Fruit fly (Drosophila melanogaster) whole organism, prepupa: ENCODE measurements around the gene CG34132.

Experiments
- Blimp-1 ChIP-seq: fragments of 200-800 bp; sonication (Bioruptor generic); optimal IDR thresholded peaks from 3 replicates; lab custom pipeline; 2017; ENCODE audit warnings: missing biosample characterization, missing genetic modification characterization, mild to moderate bottlenecking, moderate library complexity, missing genetic modification reagents
- CG10631 ChIP-seq: fragments of 200-800 bp; sonication (Bioruptor generic); optimal IDR thresholded peaks from 2 replicates; lab custom pipeline; 2016; ENCODE audit warnings: missing biosample characterization, missing genetic modification characterization
- CG11762 ChIP-seq: fragments of 200-800 bp; sonication (Bioruptor generic); optimal IDR thresholded peaks from 3 replicates; lab custom pipeline; 2016; ENCODE audit warnings: missing biosample characterization, missing genetic modification characterization; ENCODE audit not compliant: insufficient read depth
- CG11902 ChIP-seq: fragments of 200-800 bp; sonication (Bioruptor generic); optimal IDR thresholded peaks from 3 replicates; lab custom pipeline; 2016; ENCODE audit warnings: missing biosample characterization, missing genetic modification characterization
- CG15336 ChIP-seq: fragments of 200-800 bp; sonication (Bioruptor generic); IDR thresholded peaks from 2 replicates; pipeline ENCODE4 v1.3.6; 2022; ENCODE audit warnings: missing biosample characterization, missing genetic modification characterization
- CG1621 ChIP-seq: fragments of 200-800 bp; sonication (Bioruptor generic); optimal IDR thresholded peaks from 3 replicates; lab custom pipeline; 2018; ENCODE audit warnings: missing biosample characterization, mild to moderate bottlenecking, missing genetic modification characterization
- CG16779 ChIP-seq: fragments of 200-800 bp; sonication (Bioruptor generic); optimal IDR thresholded peaks from 3 replicates; lab custom pipeline; 2017; ENCODE audit warnings: missing biosample characterization, mild to moderate bottlenecking, missing genetic modification characterization
- CG3032 ChIP-seq: fragments of 200-800 bp; optimal IDR thresholded peaks from 2 replicates; lab custom pipeline; 2019; ENCODE audit warnings: missing biosample characterization, mild to moderate bottlenecking, missing genetic modification characterization, moderate library complexity
- CG31627 ChIP-seq: fragments of 200-800 bp; sonication (Bioruptor generic); optimal IDR thresholded peaks from 3 replicates; lab custom pipeline; 2016; ENCODE audit warnings: missing biosample characterization, missing genetic modification characterization
- CG34406 ChIP-seq: fragments of 200-800 bp; sonication (Bioruptor generic); optimal IDR thresholded peaks from 3 replicates; lab custom pipeline; 2016; ENCODE audit warnings: missing biosample characterization, missing genetic modification characterization
- CG3919 ChIP-seq: fragments of 200-800 bp; sonication (Bioruptor generic); optimal IDR thresholded peaks from 3 replicates; lab custom pipeline; 2016; ENCODE audit warnings: missing biosample characterization, missing genetic modification characterization
- CG4318 ChIP-seq: fragments of 200-800 bp; sonication (Bioruptor generic); optimal IDR thresholded peaks from 3 replicates; lab custom pipeline; 2017; ENCODE audit warnings: missing biosample characterization, mild to moderate bottlenecking, missing genetic modification characterization
- CG6163 ChIP-seq: fragments of 200-800 bp; sonication (Bioruptor generic); IDR thresholded peaks from 3 replicates; pipeline ENCODE4 v1.3.6; 2022; ENCODE audit warnings: missing biosample characterization, missing genetic modification characterization
- CG6276 ChIP-seq: fragments of 200-800 bp; sonication (Bioruptor generic); optimal IDR thresholded peaks from 2 replicates; lab custom pipeline; 2017; ENCODE audit warnings: missing biosample characterization, mild to moderate bottlenecking, missing genetic modification characterization
- CG6792 ChIP-seq: fragments of 200-800 bp; sonication (Bioruptor generic); optimal IDR thresholded peaks from 3 replicates; lab custom pipeline; 2016; ENCODE audit warnings: missing biosample characterization, missing genetic modification characterization
- CG6808 ChIP-seq: fragments of 200-800 bp; sonication (Bioruptor generic); optimal IDR thresholded peaks from 3 replicates; lab custom pipeline; 2017; ENCODE audit warnings: missing biosample characterization, missing genetic modification characterization, mild to moderate bottlenecking, moderate library complexity, missing genetic modification reagents
- CG6854 ChIP-seq: fragments of 200-800 bp; sonication (Bioruptor generic); optimal IDR thresholded peaks from 2 replicates; lab custom pipeline; 2017; ENCODE audit warnings: missing biosample characterization, mild to moderate bottlenecking, missing genetic modification characterization
- CG7368 ChIP-seq: fragments of 200-800 bp; sonication (Bioruptor generic); optimal IDR thresholded peaks from 3 replicates; lab custom pipeline; 2016; ENCODE audit warnings: missing biosample characterization, missing genetic modification characterization
- CG8319 ChIP-seq: fragments of 200-800 bp; sonication (Bioruptor generic); optimal IDR thresholded peaks from 3 replicates; lab custom pipeline; 2016; ENCODE audit warnings: missing biosample characterization, missing genetic modification characterization
- CG8632 ChIP-seq: fragments of 200-800 bp; sonication (Bioruptor generic); optimal IDR thresholded peaks from 3 replicates; lab custom pipeline; 2016; ENCODE audit warnings: missing biosample characterization, missing genetic modification characterization
- CG9139 ChIP-seq: fragments of 200-800 bp; sonication (Bioruptor generic); optimal IDR thresholded peaks from 3 replicates; lab custom pipeline; 2017; ENCODE audit warnings: missing biosample characterization, mild to moderate bottlenecking, missing genetic modification characterization
- Eip75B ChIP-seq: fragments of 200-800 bp; sonication (Bioruptor generic); optimal IDR thresholded peaks from 3 replicates; lab custom pipeline; 2016; ENCODE audit warnings: missing biosample characterization, missing genetic modification characterization
- Eip78C ChIP-seq: fragments of 200-800 bp; sonication (Bioruptor generic); peaks from one replicate; lab custom pipeline; 2016; ENCODE audit warnings: missing biosample characterization, missing genetic modification characterization
- Eip93F ChIP-seq: fragments of 200-800 bp; sonication (Bioruptor generic); optimal IDR thresholded peaks from 2 replicates; lab custom pipeline; 2016; ENCODE audit warnings: missing biosample characterization, mild to moderate bottlenecking, missing genetic modification characterization
- Ets21C ChIP-seq: fragments of 200-800 bp; sonication (Bioruptor generic); optimal IDR thresholded peaks from 3 replicates; lab custom pipeline; 2016; ENCODE audit warnings: missing biosample characterization, missing genetic modification characterization
- Ets96B ChIP-seq: fragments of 200-800 bp; optimal IDR thresholded peaks from 2 replicates; lab custom pipeline; 2019; ENCODE audit warnings: missing biosample characterization, mild to moderate bottlenecking, missing genetic modification characterization, moderate library complexity
- Hr38 ChIP-seq: sonication (Bioruptor generic); optimal IDR thresholded peaks from 2 replicates; lab custom pipeline; 2016; ENCODE audit warnings: missing biosample characterization, missing genetic modification characterization
- Hr4 ChIP-seq: fragments of 200-800 bp; sonication (Bioruptor generic); optimal IDR thresholded peaks from 3 replicates; lab custom pipeline; 2016; ENCODE audit warnings: missing biosample characterization, missing genetic modification characterization
- Lpt ChIP-seq: fragments of 200-800 bp; sonication (Bioruptor generic); optimal IDR thresholded peaks from 3 replicates; lab custom pipeline; 2016; ENCODE audit warnings: missing biosample characterization, missing genetic modification characterization
- OdsH ChIP-seq: fragments of 200-800 bp; sonication (Bioruptor generic); optimal IDR thresholded peaks from 3 replicates; lab custom pipeline; 2016; ENCODE audit warnings: missing biosample characterization, missing genetic modification characterization
- Sox102F ChIP-seq: fragments of 200-800 bp; sonication (Bioruptor generic); optimal IDR thresholded peaks from 2 replicates; lab custom pipeline; 2016; ENCODE audit warnings: missing biosample characterization, mild to moderate bottlenecking, missing genetic modification characterization
- Sox14 ChIP-seq: fragments of 200-800 bp; sonication (Bioruptor generic); optimal IDR thresholded peaks from 3 replicates; lab custom pipeline; 2016; ENCODE audit warnings: missing biosample characterization, missing genetic modification characterization
- achi ChIP-seq: fragments of 200-800 bp; sonication (Bioruptor generic); optimal IDR thresholded peaks from 3 replicates; lab custom pipeline; 2016; ENCODE audit warnings: missing biosample characterization, missing genetic modification characterization
- cyc ChIP-seq: fragments of 200-800 bp; sonication (Bioruptor generic); optimal IDR thresholded peaks from 3 replicates; lab custom pipeline; 2016; ENCODE audit warnings: missing biosample characterization, missing genetic modification characterization
- dac ChIP-seq: fragments of 200-800 bp; sonication (Bioruptor generic); optimal IDR thresholded peaks from 2 replicates; lab custom pipeline; 2017; ENCODE audit warnings: missing biosample characterization, mild to moderate bottlenecking, missing genetic modification characterization
- dsx ChIP-seq: fragments of 200-800 bp; optimal IDR thresholded peaks from 3 replicates; lab custom pipeline; 2019; ENCODE audit warnings: missing biosample characterization, mild to moderate bottlenecking, missing genetic modification characterization, moderate library complexity; ENCODE audit not compliant: poor library complexity, severe bottlenecking
- esn ChIP-seq: fragments of 200-800 bp; sonication (Bioruptor generic); optimal IDR thresholded peaks from 2 replicates; lab custom pipeline; 2016; ENCODE audit warnings: missing biosample characterization, mild to moderate bottlenecking, missing genetic modification characterization, moderate library complexity
- fd59A ChIP-seq: fragments of 200-800 bp; sonication (Bioruptor generic); optimal IDR thresholded peaks from 2 replicates; lab custom pipeline; 2017; ENCODE audit warnings: missing biosample characterization, mild to moderate bottlenecking, missing genetic modification characterization, missing genetic modification reagents
- fd85E ChIP-seq: fragments of 200-800 bp; sonication (Bioruptor generic); optimal IDR thresholded peaks from 3 replicates; lab custom pipeline; 2016; ENCODE audit warnings: missing biosample characterization, missing genetic modification characterization
- fkh ChIP-seq: fragments of 200-800 bp; sonication (Bioruptor generic); optimal IDR thresholded peaks from 3 replicates; lab custom pipeline; 2017; ENCODE audit warnings: missing biosample characterization, mild to moderate bottlenecking, missing genetic modification characterization, moderate library complexity
- lz ChIP-seq: fragments of 200-800 bp; sonication (Bioruptor generic); optimal IDR thresholded peaks from 3 replicates; lab custom pipeline; 2016; ENCODE audit warnings: missing biosample characterization, missing genetic modification characterization
- net ChIP-seq: fragments of 200-800 bp; sonication (Bioruptor generic); optimal IDR thresholded peaks from 3 replicates; lab custom pipeline; 2016; ENCODE audit warnings: missing biosample characterization, missing genetic modification characterization
- pdm3 ChIP-seq: fragments of 200-800 bp; sonication (Bioruptor generic); optimal IDR thresholded peaks from 3 replicates; lab custom pipeline; 2016; ENCODE audit warnings: missing biosample characterization, missing genetic modification characterization
- salr ChIP-seq, 2 experiments: fragments of 200-800 bp; sonication (Bioruptor generic); optimal IDR thresholded peaks; 3 replicates each; lab custom pipeline; 2016 to 2018; ENCODE audit warnings: missing biosample characterization in 2 of 2, missing genetic modification characterization in 2 of 2, mild to moderate bottlenecking in 1 of 2
- spab ChIP-seq: fragments of 200-800 bp; sonication (Bioruptor generic); optimal IDR thresholded peaks from 2 replicates; lab custom pipeline; 2017; ENCODE audit warnings: missing biosample characterization, mild to moderate bottlenecking, missing genetic modification characterization, missing genetic modification reagents
- ss ChIP-seq, 2 experiments: fragments of 200-800 bp; sonication (Bioruptor generic); optimal IDR thresholded peaks; 2 replicates in 1 of 2; 3 replicates in 1 of 2; lab custom pipeline; 2017 to 2018; ENCODE audit warnings: mild to moderate bottlenecking in 2 of 2, missing biosample characterization in 2 of 2, missing genetic modification characterization in 2 of 2, moderate library complexity in 1 of 2
- svp ChIP-seq: fragments of 200-800 bp; sonication (Bioruptor generic); peaks from one replicate; lab custom pipeline; 2016; ENCODE audit warnings: missing biosample characterization, missing genetic modification characterization
- topi ChIP-seq: fragments of 200-800 bp; sonication (Bioruptor generic); optimal IDR thresholded peaks from 3 replicates; lab custom pipeline; 2016; ENCODE audit warnings: missing biosample characterization, missing genetic modification characterization
- vri ChIP-seq: fragments of 200-800 bp; sonication (Bioruptor generic); optimal IDR thresholded peaks from 3 replicates; lab custom pipeline; 2016; ENCODE audit warnings: missing biosample characterization, mild to moderate bottlenecking, missing genetic modification characterization

CG34132 gene

dm6 chr2L:7897245-7897644, 11.9 kb downstream of the CG34132 start (continued):
- peak; percentile 41 for TF ChIP-seq CG6808 (GFP tag; lab: Kevin White, UChicago)
- peak; percentile 20 for TF ChIP-seq Hr4 (GFP tag; lab: Kevin White, UChicago)
- TF ChIP-seq Eip78C: peak; percentile 87
- peak; percentile 43 for TF ChIP-seq CG8632 (GFP tag; lab: Kevin White, UChicago)
- no peak for TF ChIP-seq CG16779 (tag; lab: Kevin White, UChicago)
- no peak for TF ChIP-seq fkh (GFP tag; lab: Kevin White, UChicago)
- peak; percentile 69 for TF ChIP-seq CG6163
- peak; percentile 62 for TF ChIP-seq CG7368
- peak; percentile 56 for TF ChIP-seq cyc
- TF ChIP-seq Eip93F: no peak
- TF ChIP-seq Ets96B (tag; lab: Kevin White, UChicago): peak; percentile 80
- peak; percentile 81 for TF ChIP-seq svp
- peak; percentile 60 for TF ChIP-seq pdm3
- no peak for TF ChIP-seq Hr38 (GFP tag; lab: Kevin White, UChicago)
- TF ChIP-seq fd59A (GFP tag; lab: Kevin White, UChicago): no peak
- peak; percentile 26 for TF ChIP-seq CG1621 (tag; lab: Kevin White, UChicago)
- TF ChIP-seq CG6276: no peak
- no peak for TF ChIP-seq CG11762
- no peak for TF ChIP-seq fd85E (GFP tag; lab: Kevin White, UChicago)
- TF ChIP-seq CG10631 (GFP tag; lab: Kevin White, UChicago): peak; percentile 69

- TF ChIP-seq CG9139 (GFP tag; lab: Kevin White, UChicago): peak; percentile 59
- TF ChIP-seq net (GFP tag; lab: Kevin White, UChicago): peak; percentile 70
- TF ChIP-seq lz: peak; percentile 54
- peak; percentile 77 for TF ChIP-seq Sox14 (GFP tag; lab: Kevin White, UChicago)
- no peak for TF ChIP-seq Eip93F
- peak; percentile 70 for TF ChIP-seq OdsH (GFP tag; lab: Kevin White, UChicago)
- TF ChIP-seq Ets96B (tag; lab: Kevin White, UChicago): peak; percentile 79
- peak; percentile 82 for TF ChIP-seq CG15336 (GFP tag; lab: Robert Waterston, UW)
- TF ChIP-seq CG8632 (GFP tag; lab: Kevin White, UChicago): peak; percentile 42
- TF ChIP-seq Ets21C (GFP tag; lab: Kevin White, UChicago): peak; percentile 24
- TF ChIP-seq CG3032 (tag; lab: Kevin White, UChicago): peak; percentile 85
- TF ChIP-seq CG31627 (GFP tag; lab: Kevin White, UChicago): peak; percentile 36
- peak; percentile 49 for TF ChIP-seq topi
- peak; percentile 66 for TF ChIP-seq CG4318
- TF ChIP-seq Eip75B (GFP tag; lab: Kevin White, UChicago): peak; percentile 61
- peak; percentile 76 for TF ChIP-seq achi
- TF ChIP-seq CG8319 (GFP tag; lab: Kevin White, UChicago): peak; percentile 8
- TF ChIP-seq CG6163: peak; percentile 90
- peak; percentile 82 for TF ChIP-seq CG6808 (GFP tag; lab: Kevin White, UChicago)
- peak; percentile 53 to 64 for TF ChIP-seq ss (GFP tag; optimal IDR thresholded peaks at IDR 0.05; lab: Kevin White, UChicago)
- peak; percentile 55 for TF ChIP-seq CG6854 (GFP tag; lab: Kevin White, UChicago)
- no peak for TF ChIP-seq vri (GFP tag; lab: Kevin White, UChicago)
- peak; percentile 66 for TF ChIP-seq Lpt
- no peak for TF ChIP-seq CG16779 (tag; lab: Kevin White, UChicago)
- peak; percentile 76 for TF ChIP-seq spab (GFP tag; lab: Kevin White, UChicago)
- peak in 1 of 2 experiments; percentile 75 for TF ChIP-seq salr (GFP tag; optimal IDR thresholded peaks at IDR 0.05; lab: Kevin White, UChicago)
- peak; percentile 55 for TF ChIP-seq Sox102F (GFP tag; lab: Kevin White, UChicago)
- TF ChIP-seq CG11762: peak; percentile 71
- no peak for TF ChIP-seq Hr38 (GFP tag; lab: Kevin White, UChicago)
- TF ChIP-seq CG3919 (GFP tag; lab: Kevin White, UChicago): peak; percentile 78
- TF ChIP-seq CG7368: peak; percentile 76
- peak; percentile 35 for TF ChIP-seq CG34406 (GFP tag; lab: Kevin White, UChicago)
- peak; percentile 76 for TF ChIP-seq CG6276
- TF ChIP-seq dsx (GFP tag; lab: Kevin White, UChicago): peak; percentile 71
- TF ChIP-seq dac (GFP tag; lab: Kevin White, UChicago): peak; percentile 65
- TF ChIP-seq esn (GFP tag; lab: Kevin White, UChicago): peak; percentile 58
- peak; percentile 74 for TF ChIP-seq CG6792 (GFP tag; lab: Kevin White, UChicago)
- TF ChIP-seq pdm3: peak; percentile 70
- peak; percentile 7 for TF ChIP-seq Blimp-1 (GFP tag; lab: Kevin White, UChicago)
- no peak for TF ChIP-seq svp
- TF ChIP-seq CG11902 (GFP tag; lab: Kevin White, UChicago): peak; percentile 51
Measured at dm6 chr2L:7898581-7898980, 13.3 kb downstream of the CG34132 start.
